Worm (Caenorhabditis elegans) whole organism, early embryonic: ENCODE data around the gene nspg-14.

Experiments
- B0310.2 ChIP-seq: sonication (generic microtip); optimal IDR thresholded peaks from 2 replicates; lab custom pipeline; 2016; ENCODE audit warnings: mild to moderate bottlenecking, missing genetic modification characterization, missing compliant biosample characterization
- F13C5.2 ChIP-seq: sonication (generic microtip); optimal IDR thresholded peaks from 2 replicates; lab custom pipeline; 2017; ENCODE audit warnings: mild to moderate bottlenecking, missing genetic modification characterization, inconsistent platforms, missing compliant biosample characterization
- aly-1 ChIP-seq: sonication (generic microtip); optimal IDR thresholded peaks from 2 replicates; lab custom pipeline; 2016; ENCODE audit warnings: missing genetic modification characterization, missing compliant biosample characterization
- ama-1 ChIP-seq: fragments of 150-350 bp; optimal IDR thresholded peaks from 2 replicates; lab custom pipeline; 2014
- ceh-13 ChIP-seq: fragments of 200-800 bp; sonication (Bioruptor generic); optimal IDR thresholded peaks from 2 replicates; lab custom pipeline; 2018; ENCODE audit warnings: mild to moderate bottlenecking, missing genetic modification characterization, missing compliant biosample characterization
- ceh-36 ChIP-seq: sonication (generic microtip); optimal IDR thresholded peaks from 2 replicates; lab custom pipeline; 2016; ENCODE audit warnings: missing genetic modification characterization, inconsistent platforms, missing compliant biosample characterization
- ets-7 ChIP-seq: sonication (generic microtip); optimal IDR thresholded peaks from 2 replicates; lab custom pipeline; 2016; ENCODE audit warnings: missing genotype, missing genetic modification characterization, missing compliant biosample characterization
- flt-1 ChIP-seq: fragments of 200-800 bp; sonication (Bioruptor generic); IDR thresholded peaks from 2 replicates; pipeline ENCODE4 v1.3.6; 2022; ENCODE audit warnings: missing genetic modification characterization, missing compliant biosample characterization
- hmbx-1 ChIP-seq: sonication (generic microtip); optimal IDR thresholded peaks from 2 replicates; lab custom pipeline; 2016; ENCODE audit warnings: mild to moderate bottlenecking, missing genetic modification characterization, missing compliant biosample characterization
- hmg-4 ChIP-seq: fragments of 200-800 bp; sonication (Bioruptor generic); optimal IDR thresholded peaks from 2 replicates; lab custom pipeline; 2018; ENCODE audit warnings: mild to moderate bottlenecking, missing genetic modification characterization, missing compliant biosample characterization
- hnd-1 ChIP-seq: sonication (generic microtip); optimal IDR thresholded peaks from 2 replicates; lab custom pipeline; 2016; ENCODE audit warnings: missing genetic modification characterization, missing compliant biosample characterization
- pes-1 ChIP-seq: fragments of 200-800 bp; sonication (Bioruptor generic); IDR thresholded peaks from 2 replicates; pipeline ENCODE4 v1.3.6; 2022; ENCODE audit warnings: missing genetic modification reagents, missing genetic modification characterization, missing compliant biosample characterization
- scrt-1 ChIP-seq: fragments of 200-800 bp; sonication (Bioruptor generic); IDR thresholded peaks from 2 replicates; pipeline ENCODE4 v1.3.6; 2022; ENCODE audit warnings: missing genetic modification characterization, missing compliant biosample characterization
- sea-1 ChIP-seq: fragments of 200-800 bp; sonication (Bioruptor generic); conservative IDR thresholded peaks from 2 replicates; pipeline ENCODE4 v1.3.6; 2022; ENCODE audit warnings: missing genetic modification characterization, missing compliant biosample characterization
- tbx-11 ChIP-seq: fragments of 200-800 bp; sonication (Bioruptor generic); IDR thresholded peaks from 2 replicates; pipeline ENCODE4 v1.3.6; 2022; ENCODE audit warnings: missing genetic modification characterization, missing compliant biosample characterization
- tbx-37 ChIP-seq: fragments of 200-800 bp; sonication (Bioruptor generic); conservative IDR thresholded peaks from 2 replicates; pipeline ENCODE4 v1.3.6; 2022; ENCODE audit warnings: missing genetic modification reagents, missing genetic modification characterization, missing compliant biosample characterization
- tra-4 ChIP-seq: sonication (generic microtip); optimal IDR thresholded peaks from 2 replicates; lab custom pipeline; 2017; ENCODE audit warnings: missing genetic modification characterization, missing compliant biosample characterization

The nspg-14 gene

DNA sequence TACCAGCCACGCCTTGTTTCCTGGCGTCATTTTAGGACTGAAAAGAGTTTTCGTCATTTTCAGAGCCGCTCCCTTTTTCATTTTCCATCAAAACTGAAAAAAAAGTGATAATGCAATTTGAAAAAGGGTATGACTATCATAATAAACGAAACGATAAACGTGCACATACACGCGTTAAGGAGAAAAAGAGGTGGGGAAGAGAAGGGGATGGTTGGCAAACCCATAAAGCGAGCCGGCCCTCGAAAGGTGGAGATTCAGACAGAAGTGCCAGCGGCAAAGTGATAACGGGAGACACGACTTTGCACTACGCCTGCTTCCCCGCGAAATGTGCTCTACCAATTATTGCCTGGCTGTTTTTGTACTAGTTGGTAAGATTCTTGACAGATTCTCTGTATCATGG is at the start of gene nspg-14:
Gene nspg-14 (plus strand): TSS at position 250 of the 400 bp plus-strand sequence.
- TF ChIP-seq ets-7 (tag; lab: Kevin White, UChicago) (no peak), sea-1 (GFP tag; lab: Robert Waterston, UW) (no peak), tbx-11 (GFP tag; lab: Robert Waterston, UW) (no peak), pes-1 (GFP tag; lab: Robert Waterston, UW) (no peak), ceh-36 (tag; lab: Kevin White, UChicago) (no peak), ama-1 (lab: Kevin White, UChicago) (no peak), tra-4 (tag; lab: Kevin White, UChicago) (no peak), F13C5.2 (tag; lab: Kevin White, UChicago) (no peak), tbx-37 (GFP tag; lab: Robert Waterston, UW) (no peak), hnd-1 (tag; lab: Kevin White, UChicago) (no peak), hmg-4 (GFP tag; lab: Kevin White, UChicago) (no peak), scrt-1 (GFP tag; lab: Robert Waterston, UW) (no peak)

DNA sequence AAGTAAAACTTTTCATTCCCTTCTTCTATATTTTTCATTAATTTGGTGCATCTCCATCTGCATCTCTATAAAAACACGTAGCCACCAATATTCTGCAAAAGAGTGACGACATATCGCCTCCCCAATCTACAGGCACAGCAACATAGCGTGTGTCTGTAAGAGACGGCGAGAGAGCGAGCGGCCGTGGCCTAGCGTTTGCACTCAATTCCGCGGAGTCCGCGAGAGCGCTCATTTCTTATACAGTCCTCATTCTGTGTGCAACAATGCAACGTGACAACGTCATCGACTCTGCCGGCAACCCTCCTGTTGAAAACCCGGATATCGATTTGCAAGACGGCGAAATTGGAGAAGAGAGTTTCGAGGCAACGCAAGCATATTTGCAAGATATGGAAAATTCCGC is 47.3 kb upstream of the nspg-14 start, which contains the start of gene H28G03.2:
Gene H28G03.2 (plus strand): TSS at position 200 of the 400 bp plus-strand sequence.
- no peak for TF ChIP-seq tbx-11 (GFP tag; lab: Robert Waterston, UW)
- TF ChIP-seq ets-7 (tag; lab: Kevin White, UChicago) = peak; percentile 28
- no peak for TF ChIP-seq F13C5.2 (tag; lab: Kevin White, UChicago)
- no peak for TF ChIP-seq flt-1 (GFP tag; lab: Robert Waterston, UW)
- TF ChIP-seq aly-1 (tag; lab: Kevin White, UChicago) = peak; percentile 64
- TF ChIP-seq ceh-13 (GFP tag; lab: Kevin White, UChicago) = no peak
- no peak for TF ChIP-seq ceh-36 (tag; lab: Kevin White, UChicago)
- TF ChIP-seq tbx-37 (GFP tag; lab: Robert Waterston, UW) = no peak
- TF ChIP-seq ama-1 (lab: Kevin White, UChicago) = no peak
- TF ChIP-seq tra-4 (tag; lab: Kevin White, UChicago) = no peak
- no peak for TF ChIP-seq sea-1 (GFP tag; lab: Robert Waterston, UW)
- peak; percentile 71 for TF ChIP-seq hmg-4 (GFP tag; lab: Kevin White, UChicago)
- no peak for TF ChIP-seq pes-1 (GFP tag; lab: Robert Waterston, UW)
- TF ChIP-seq hnd-1 (tag; lab: Kevin White, UChicago) = no peak

DNA sequence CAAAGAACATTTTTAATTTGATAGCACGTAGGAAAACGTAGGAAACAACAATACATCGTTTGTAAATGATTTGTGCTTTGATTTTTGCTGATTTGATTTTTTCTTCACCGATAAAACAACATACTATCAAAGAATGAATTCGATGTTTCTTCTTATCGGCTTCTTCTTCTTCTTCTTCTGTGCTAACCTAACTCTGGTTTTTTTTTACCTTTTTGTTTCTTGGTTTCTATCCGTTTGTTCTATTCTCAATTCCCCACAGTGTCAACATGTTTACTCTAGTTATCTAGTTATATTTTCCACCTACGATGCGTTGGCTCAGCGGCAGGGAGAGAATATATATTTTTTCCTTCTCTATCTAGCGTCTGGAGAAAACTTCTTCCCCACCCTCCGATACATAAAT is 45.0 kb upstream of the nspg-14 start:
- TF ChIP-seq aly-1 (tag; lab: Kevin White, UChicago) (no peak), ama-1 (lab: Kevin White, UChicago) (no peak), scrt-1 (GFP tag; lab: Robert Waterston, UW) (no peak), hmbx-1 (tag; lab: Kevin White, UChicago) (no peak)

DNA sequence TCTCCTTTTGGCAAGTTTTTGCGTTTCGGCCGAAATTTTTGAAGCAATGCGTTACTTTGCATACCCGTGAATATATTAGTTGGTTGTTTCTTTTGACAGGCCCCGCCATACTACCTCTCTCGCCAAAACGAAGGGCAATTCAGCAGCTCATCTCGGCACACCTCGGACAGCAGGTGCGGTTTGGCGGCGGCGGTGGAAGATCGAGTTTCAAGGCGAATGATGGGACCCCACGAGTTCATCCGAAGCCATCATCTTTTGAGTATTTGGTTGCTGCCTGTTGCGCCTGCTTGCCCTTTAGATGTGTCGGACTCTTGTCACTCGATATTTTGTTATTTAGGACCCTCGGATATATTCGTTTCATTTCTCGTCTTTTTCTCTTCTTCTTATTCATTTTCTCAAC is 44.5 kb upstream of the nspg-14 start:
- no peak for TF ChIP-seq flt-1 (GFP tag; lab: Robert Waterston, UW)
- TF ChIP-seq scrt-1 (GFP tag; lab: Robert Waterston, UW) = no peak
- TF ChIP-seq tbx-37 (GFP tag; lab: Robert Waterston, UW) = no peak
- no peak for TF ChIP-seq ets-7 (tag; lab: Kevin White, UChicago)
- TF ChIP-seq hmbx-1 (tag; lab: Kevin White, UChicago) = no peak
- no peak for TF ChIP-seq F13C5.2 (tag; lab: Kevin White, UChicago)
- TF ChIP-seq ceh-36 (tag; lab: Kevin White, UChicago) = no peak
- no peak for TF ChIP-seq ama-1 (lab: Kevin White, UChicago)
- TF ChIP-seq pes-1 (GFP tag; lab: Robert Waterston, UW) = no peak
- no peak for TF ChIP-seq tbx-11 (GFP tag; lab: Robert Waterston, UW)
- no peak for TF ChIP-seq ceh-13 (GFP tag; lab: Kevin White, UChicago)
- TF ChIP-seq aly-1 (tag; lab: Kevin White, UChicago) = no peak
- no peak for TF ChIP-seq B0310.2 (tag; lab: Kevin White, UChicago)
- TF ChIP-seq hmg-4 (GFP tag; lab: Kevin White, UChicago) = no peak
- no peak for TF ChIP-seq tra-4 (tag; lab: Kevin White, UChicago)
- TF ChIP-seq sea-1 (GFP tag; lab: Robert Waterston, UW) = no peak
- TF ChIP-seq hnd-1 (tag; lab: Kevin White, UChicago) = no peak

DNA sequence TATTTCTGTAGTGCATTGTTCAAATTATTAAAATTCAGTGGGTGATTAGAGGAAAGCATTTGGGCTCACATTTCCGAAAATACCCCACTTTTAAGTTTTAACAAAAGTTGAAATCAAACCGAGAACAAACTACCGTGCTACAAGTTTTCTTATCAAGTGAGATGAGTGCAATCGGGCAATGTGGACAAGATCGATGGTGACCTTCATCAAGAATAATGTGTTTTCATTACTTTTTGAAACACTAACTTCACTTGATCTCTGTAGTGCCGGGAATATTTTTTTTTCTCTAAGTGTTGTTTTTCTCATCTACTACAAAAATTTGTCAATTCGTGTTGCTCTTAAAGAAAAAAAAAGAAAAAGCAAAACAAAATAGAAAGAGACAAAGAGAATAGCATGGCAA is 44.0 kb upstream of the nspg-14 start:
- no peak for TF ChIP-seq hnd-1 (tag; lab: Kevin White, UChicago)
- TF ChIP-seq tbx-37 (GFP tag; lab: Robert Waterston, UW) = no peak
- TF ChIP-seq aly-1 (tag; lab: Kevin White, UChicago) = no peak
- no peak for TF ChIP-seq tra-4 (tag; lab: Kevin White, UChicago)
- TF ChIP-seq pes-1 (GFP tag; lab: Robert Waterston, UW) = no peak
- no peak for TF ChIP-seq B0310.2 (tag; lab: Kevin White, UChicago)
- no peak for TF ChIP-seq flt-1 (GFP tag; lab: Robert Waterston, UW)
- TF ChIP-seq scrt-1 (GFP tag; lab: Robert Waterston, UW) = no peak
- no peak for TF ChIP-seq F13C5.2 (tag; lab: Kevin White, UChicago)
- no peak for TF ChIP-seq hmbx-1 (tag; lab: Kevin White, UChicago)
- TF ChIP-seq ama-1 (lab: Kevin White, UChicago) = no peak
- TF ChIP-seq ceh-13 (GFP tag; lab: Kevin White, UChicago) = no peak
- TF ChIP-seq tbx-11 (GFP tag; lab: Robert Waterston, UW) = no peak
- TF ChIP-seq ceh-36 (tag; lab: Kevin White, UChicago) = no peak
- TF ChIP-seq hmg-4 (GFP tag; lab: Kevin White, UChicago) = no peak
- TF ChIP-seq sea-1 (GFP tag; lab: Robert Waterston, UW) = no peak
- TF ChIP-seq ets-7 (tag; lab: Kevin White, UChicago) = no peak

DNA sequence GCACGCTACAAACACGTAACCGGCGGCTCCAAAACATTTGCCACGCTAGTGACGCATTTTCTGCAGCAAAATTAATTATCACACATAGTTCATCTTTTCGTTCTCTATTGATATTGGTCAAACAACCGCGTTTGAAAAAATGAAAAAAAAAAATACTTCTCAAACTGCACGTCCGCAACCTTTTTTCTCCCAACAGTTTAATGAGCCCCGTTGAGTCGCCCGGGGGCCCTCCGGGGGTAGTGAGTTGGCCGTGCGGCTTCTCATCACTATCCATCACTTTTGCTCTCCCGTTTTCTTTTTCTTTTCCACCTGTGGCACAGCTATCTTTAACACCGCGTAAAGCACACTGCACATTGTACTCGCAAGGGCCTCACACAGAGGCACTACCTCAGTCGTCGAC is 43.4 kb upstream of the nspg-14 start:
- TF ChIP-seq pes-1 (GFP tag; lab: Robert Waterston, UW) (no peak), flt-1 (GFP tag; lab: Robert Waterston, UW) (no peak), B0310.2 (tag; lab: Kevin White, UChicago) (no peak), tra-4 (tag; lab: Kevin White, UChicago) (no peak), ets-7 (tag; lab: Kevin White, UChicago) (no peak), aly-1 (tag; lab: Kevin White, UChicago) (no peak), tbx-11 (GFP tag; lab: Robert Waterston, UW) (no peak)
